Worm (Caenorhabditis elegans) whole organism, L1 larva: Measurements from ENCODE around the gene C09G5.7.

Experiments
- C16A3.4 ChIP-seq: fragments of 150-350 bp; optimal IDR thresholded peaks from 2 replicates; lab custom pipeline; 2014; ENCODE audit warnings: missing biosample characterization, missing genetic modification characterization
- F16B12.6 ChIP-seq: fragments of 150-350 bp; optimal IDR thresholded peaks from 2 replicates; lab custom pipeline; 2014; ENCODE audit warnings: missing biosample characterization, missing genetic modification characterization
- Y116A8C.19 ChIP-seq: sonication (generic microtip); optimal IDR thresholded peaks from 2 replicates; lab custom pipeline; 2016; ENCODE audit warnings: missing compliant biosample characterization, missing genetic modification characterization, borderline replicate concordance
- aha-1 ChIP-seq: fragments of 150-350 bp; optimal IDR thresholded peaks from 2 replicates; lab custom pipeline; 2014; ENCODE audit warnings: missing biosample characterization, missing genetic modification characterization
- alr-1 ChIP-seq: fragments of 200-800 bp; sonication (Bioruptor generic); optimal IDR thresholded peaks from 2 replicates; lab custom pipeline; 2018; ENCODE audit warnings: borderline replicate concordance, mild to moderate bottlenecking, missing genetic modification characterization, missing compliant biosample characterization
- blmp-1 ChIP-seq: fragments of 150-350 bp; optimal IDR thresholded peaks from 2 replicates; lab custom pipeline; 2014; ENCODE audit warnings: missing biosample characterization, missing genetic modification characterization
- ceh-8 ChIP-seq: fragments of 200-800 bp; sonication (Bioruptor generic); optimal IDR thresholded peaks from 2 replicates; lab custom pipeline; 2018; ENCODE audit warnings: mild to moderate bottlenecking, missing genetic modification characterization, moderate library complexity, missing compliant biosample characterization
- ceh-82 ChIP-seq, 3 experiments: fragments of 150-350 bp in 1 of 3; sonication (generic microtip) in 2 of 3; optimal IDR thresholded peaks; 2 replicates each; lab custom pipeline; 2014 to 2017; ENCODE audit warnings: missing biosample characterization in 3 of 3, missing genetic modification characterization in 3 of 3
- dsc-1 ChIP-seq: sonication (generic microtip); optimal IDR thresholded peaks from 2 replicates; lab custom pipeline; 2016; ENCODE audit warnings: mild to moderate bottlenecking, missing genetic modification characterization, missing compliant biosample characterization
- efl-1 ChIP-seq, 4 experiments: fragments of 150-350 bp; optimal IDR thresholded peaks in 3 of 4; peaks in 1 of 4; 1 replicate in 1 of 4; 2 replicates in 3 of 4; lab custom pipeline; 2014; ENCODE audit warnings: missing biosample characterization in 2 of 4, missing genetic modification characterization in 2 of 4, missing genetic modification reagents in 2 of 4
- efl-3 ChIP-seq: fragments of 200-800 bp; sonication (Bioruptor generic); optimal IDR thresholded peaks from 2 replicates; lab custom pipeline; 2018; ENCODE audit warnings: mild to moderate bottlenecking, missing genetic modification characterization, missing compliant biosample characterization
- egl-13 ChIP-seq: sonication (generic microtip); optimal IDR thresholded peaks from 2 replicates; lab custom pipeline; 2016; ENCODE audit warnings: missing genotype, missing genetic modification reagents, missing genetic modification characterization, missing compliant biosample characterization
- egl-27 ChIP-seq, 2 experiments: fragments of 150-350 bp in 1 of 2; sonication (generic microtip); optimal IDR thresholded peaks; 3 replicates each; lab custom pipeline; 2017 to 2018; ENCODE audit warnings: missing biosample characterization in 2 of 2, missing genetic modification characterization in 2 of 2, missing genetic modification reagents in 2 of 2
- elt-3 ChIP-seq, 6 experiments: fragments of 150-350 bp in 1 of 6; sonication (generic microtip); optimal IDR thresholded peaks; 2 replicates each; lab custom pipeline; 2017 to 2018; ENCODE audit warnings: missing biosample characterization in 6 of 6, missing genetic modification characterization in 6 of 6, inconsistent platforms in 1 of 6
- fkh-8 ChIP-seq: sonication (generic microtip); optimal IDR thresholded peaks from 2 replicates; lab custom pipeline; 2016; ENCODE audit warnings: mild to moderate bottlenecking, missing genetic modification characterization, missing compliant biosample characterization
- hlh-4 ChIP-seq: sonication (generic microtip); optimal IDR thresholded peaks from 2 replicates; lab custom pipeline; 2016; ENCODE audit warnings: mild to moderate bottlenecking, missing genetic modification characterization, missing compliant biosample characterization
- irx-1 ChIP-seq: sonication (generic microtip); optimal IDR thresholded peaks from 2 replicates; lab custom pipeline; 2016; ENCODE audit warnings: missing genetic modification characterization, missing compliant biosample characterization
- isw-1 ChIP-seq: fragments of 200-800 bp; sonication (Bioruptor generic); IDR thresholded peaks from 2 replicates; pipeline ENCODE4 v1.3.6; 2022; ENCODE audit warnings: missing genetic modification characterization, missing compliant biosample characterization
- lin-13 ChIP-seq: fragments of 150-350 bp; optimal IDR thresholded peaks from 2 replicates; lab custom pipeline; 2014; ENCODE audit warnings: missing biosample characterization, missing genetic modification reagents, missing genetic modification characterization
- lin-39 ChIP-seq: fragments of 150-350 bp; optimal IDR thresholded peaks from 2 replicates; lab custom pipeline; 2014; ENCODE audit warnings: missing biosample characterization, missing genetic modification reagents, missing genetic modification characterization
- lsy-2 ChIP-seq, 2 experiments: fragments of 150-350 bp; optimal IDR thresholded peaks; 2 replicates each; lab custom pipeline; 2014; ENCODE audit warnings: missing biosample characterization in 2 of 2, missing genetic modification characterization in 2 of 2
- mab-9 ChIP-seq: fragments of 200-800 bp; sonication (Bioruptor generic); IDR thresholded peaks from 2 replicates; pipeline ENCODE4 v1.3.6; 2022; ENCODE audit warnings: missing genetic modification reagents, missing genetic modification characterization, missing compliant biosample characterization
- mdl-1 ChIP-seq, 2 experiments: fragments of 150-350 bp; optimal IDR thresholded peaks; 2 replicates each; lab custom pipeline; 2014 to 2017; ENCODE audit warnings: missing biosample characterization in 2 of 2, missing genetic modification characterization in 2 of 2, inconsistent platforms in 1 of 2
- nhr-11 ChIP-seq: fragments of 150-350 bp; optimal IDR thresholded peaks from 2 replicates; lab custom pipeline; 2014; ENCODE audit warnings: missing biosample characterization, missing genetic modification characterization
- nhr-19 ChIP-seq: fragments of 200-800 bp; sonication (Bioruptor generic); conservative IDR thresholded peaks from 2 replicates; pipeline ENCODE4 v1.3.6; 2022; ENCODE audit warnings: missing genetic modification characterization, missing compliant biosample characterization
- nhr-20 ChIP-seq: sonication (generic microtip); optimal IDR thresholded peaks from 2 replicates; lab custom pipeline; 2016; ENCODE audit warnings: mild to moderate bottlenecking, missing genetic modification characterization, missing compliant biosample characterization
- nhr-237 ChIP-seq: fragments of 150-350 bp; optimal IDR thresholded peaks from 2 replicates; lab custom pipeline; 2014; ENCODE audit warnings: missing biosample characterization, missing genetic modification characterization
- nhr-28 ChIP-seq: fragments of 150-350 bp; optimal IDR thresholded peaks from 2 replicates; lab custom pipeline; 2014; ENCODE audit warnings: missing biosample characterization, missing genetic modification characterization
- nhr-47 ChIP-seq: sonication (generic microtip); optimal IDR thresholded peaks from 2 replicates; lab custom pipeline; 2016; ENCODE audit warnings: mild to moderate bottlenecking, missing genetic modification characterization, moderate library complexity, missing compliant biosample characterization
- nhr-71 ChIP-seq: sonication (generic microtip); optimal IDR thresholded peaks from 2 replicates; lab custom pipeline; 2016; ENCODE audit warnings: mild to moderate bottlenecking, missing genetic modification characterization, moderate library complexity, missing compliant biosample characterization
- nhr-77 ChIP-seq: fragments of 150-350 bp; optimal IDR thresholded peaks from 2 replicates; lab custom pipeline; 2014; ENCODE audit warnings: missing biosample characterization, missing genetic modification characterization
- nhr-90 ChIP-seq: sonication (generic microtip); optimal IDR thresholded peaks from 2 replicates; lab custom pipeline; 2016; ENCODE audit warnings: mild to moderate bottlenecking, missing genetic modification characterization, missing compliant biosample characterization; ENCODE audit not compliant: poor library complexity
- pax-3 ChIP-seq: fragments of 200-800 bp; sonication (Bioruptor generic); optimal IDR thresholded peaks from 2 replicates; lab custom pipeline; 2018; ENCODE audit warnings: mild to moderate bottlenecking, missing genetic modification characterization, moderate library complexity, missing compliant biosample characterization
- rnt-1 ChIP-seq: sonication (generic microtip); optimal IDR thresholded peaks from 2 replicates; lab custom pipeline; 2016; ENCODE audit warnings: mild to moderate bottlenecking, missing genetic modification characterization, moderate library complexity, missing compliant biosample characterization
- skn-1 ChIP-seq: fragments of 150-350 bp; optimal IDR thresholded peaks from 2 replicates; lab custom pipeline; 2014; ENCODE audit warnings: missing biosample characterization, missing genetic modification characterization
- snpc-4 ChIP-seq: fragments of 150-350 bp; optimal IDR thresholded peaks from 2 replicates; lab custom pipeline; 2014; ENCODE audit warnings: missing biosample characterization, missing genetic modification characterization
- snu-23 ChIP-seq: sonication (generic microtip); optimal IDR thresholded peaks from 2 replicates; lab custom pipeline; 2016; ENCODE audit warnings: missing genetic modification characterization, missing compliant biosample characterization
- sox-4 ChIP-seq: sonication (generic microtip); optimal IDR thresholded peaks from 2 replicates; lab custom pipeline; 2016; ENCODE audit warnings: missing genetic modification characterization, missing compliant biosample characterization
- sptf-1 ChIP-seq: fragments of 150-350 bp; optimal IDR thresholded peaks from 2 replicates; lab custom pipeline; 2014; ENCODE audit warnings: missing biosample characterization, missing genetic modification characterization
- sup-37 ChIP-seq: fragments of 200-800 bp; sonication (Bioruptor generic); optimal IDR thresholded peaks from 2 replicates; lab custom pipeline; 2018; ENCODE audit warnings: mild to moderate bottlenecking, missing genetic modification characterization, missing compliant biosample characterization
- swsn-7 ChIP-seq: sonication (generic microtip); optimal IDR thresholded peaks from 2 replicates; lab custom pipeline; 2016; ENCODE audit warnings: missing genetic modification characterization, missing compliant biosample characterization
- tlp-1 ChIP-seq: fragments of 150-350 bp; optimal IDR thresholded peaks from 2 replicates; lab custom pipeline; 2014; ENCODE audit warnings: missing biosample characterization, missing genetic modification characterization
- unc-30 ChIP-seq: sonication (generic microtip); optimal IDR thresholded peaks from 2 replicates; lab custom pipeline; 2017; ENCODE audit warnings: missing biosample characterization, missing genetic modification characterization
- unc-98 ChIP-seq: fragments of 200-800 bp; sonication (Bioruptor generic); IDR thresholded peaks from 2 replicates; pipeline ENCODE4 v1.3.6; 2022; ENCODE audit warnings: missing genetic modification characterization, missing compliant biosample characterization
- vab-15 ChIP-seq: sonication (generic microtip); optimal IDR thresholded peaks from 2 replicates; lab custom pipeline; 2017; ENCODE audit warnings: missing genotype, mild to moderate bottlenecking, missing genetic modification characterization, missing compliant biosample characterization
- ztf-11 ChIP-seq, 2 experiments: sonication (generic microtip); optimal IDR thresholded peaks; 2 replicates each; lab custom pipeline; 2016 to 2017; ENCODE audit warnings: missing genetic modification characterization in 2 of 2, missing biosample characterization in 1 of 2, missing compliant biosample characterization in 1 of 2
- ztf-4 ChIP-seq: fragments of 150-350 bp; optimal IDR thresholded peaks from 2 replicates; lab custom pipeline; 2014; ENCODE audit warnings: missing biosample characterization, missing genetic modification characterization

The C09G5.7 gene

DNA sequence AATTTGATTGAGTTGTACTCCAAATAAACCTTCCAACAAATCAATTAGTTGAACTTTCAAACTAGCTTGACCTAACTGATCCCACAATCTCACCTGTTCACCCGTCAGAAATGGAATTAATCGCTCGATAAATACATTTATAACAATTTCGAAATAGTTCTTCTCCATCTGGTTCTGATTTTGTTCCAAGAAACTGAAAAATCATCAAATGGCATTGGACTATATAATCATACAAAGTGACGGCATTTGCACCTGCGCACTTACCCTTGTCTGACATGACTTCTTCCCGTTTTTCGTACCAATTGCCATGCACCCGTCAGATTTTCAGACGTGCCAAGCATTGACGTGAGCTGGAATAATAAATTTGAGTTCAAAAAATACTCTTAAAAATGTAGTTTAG, 16.0 kb downstream of the C09G5.7 start:
- peak; percentile 53 for TF ChIP-seq nhr-47 (tag; lab: Kevin White, UChicago)
- TF ChIP-seq egl-13 (tag; lab: Kevin White, UChicago) = no peak
- TF ChIP-seq mab-9 = no peak
- no peak for TF ChIP-seq nhr-90 (tag; lab: Kevin White, UChicago)
- peak; percentile 3 for TF ChIP-seq swsn-7
- TF ChIP-seq nhr-71 (tag; lab: Kevin White, UChicago) = peak; percentile 63
- TF ChIP-seq fkh-8 (tag; lab: Kevin White, UChicago) = peak; percentile 83
- peak; percentile 72 for TF ChIP-seq hlh-4 (tag; lab: Kevin White, UChicago)
- TF ChIP-seq F16B12.6 (tag; lab: Kevin White, UChicago) = no peak

DNA sequence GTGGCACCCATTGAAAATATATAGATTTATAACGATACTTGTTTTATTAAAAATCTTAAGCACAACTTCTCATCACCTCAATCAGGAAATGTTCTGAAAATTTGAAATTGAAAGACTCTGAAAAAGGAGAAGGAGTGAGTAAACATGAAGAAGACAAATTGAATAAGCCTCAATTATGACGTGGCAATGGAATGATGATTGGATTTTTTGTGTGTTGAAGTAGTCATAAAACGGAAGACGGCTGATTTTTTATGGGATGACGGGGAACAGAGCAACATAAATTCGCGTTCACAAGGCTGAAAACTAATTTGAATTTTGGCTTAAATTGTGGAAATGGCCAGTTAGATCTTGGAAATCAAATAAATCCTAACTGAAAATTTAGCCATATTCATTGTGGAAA, 16.9 kb downstream of the C09G5.7 start, which contains the start of gene glb-12:
Gene glb-12 (minus strand): TSS at position 101 of the 400 bp plus-strand sequence.
- TF ChIP-seq egl-27 (tag; optimal IDR thresholded peaks at IDR 0.05; lab: Kevin White, UChicago) (no peak), mdl-1 (tag; optimal IDR thresholded peaks at IDR 0.05; lab: Kevin White, UChicago) (no peak), lin-39 (tag; lab: Kevin White, UChicago) (no peak), C16A3.4 (tag; lab: Kevin White, UChicago) (no peak), nhr-28 (no peak), nhr-77 (no peak), aha-1 (tag; lab: Kevin White, UChicago) (no peak), lsy-2 (tag; optimal IDR thresholded peaks at IDR 0.05; lab: Kevin White, UChicago) (no peak), elt-3 (tag; optimal IDR thresholded peaks at IDR 0.05; lab: Kevin White, UChicago) (no peak), nhr-20 (tag; lab: Kevin White, UChicago) (no peak), tlp-1 (tag; lab: Kevin White, UChicago) (no peak), ztf-11 (tag; optimal IDR thresholded peaks at IDR 0.05; lab: Kevin White, UChicago) (no peak), sox-4 (tag; lab: Kevin White, UChicago) (no peak), unc-30 (no peak), pax-3 (tag; lab: Kevin White, UChicago) (no peak), snpc-4 (tag; lab: Kevin White, UChicago) (no peak), nhr-47 (tag; lab: Kevin White, UChicago) (no peak), ztf-4 (tag; lab: Kevin White, UChicago) (no peak), F16B12.6 (tag; lab: Kevin White, UChicago) (no peak), alr-1 (no peak)
- TF ChIP-seq, all 84 proteins: peak for 0

DNA sequence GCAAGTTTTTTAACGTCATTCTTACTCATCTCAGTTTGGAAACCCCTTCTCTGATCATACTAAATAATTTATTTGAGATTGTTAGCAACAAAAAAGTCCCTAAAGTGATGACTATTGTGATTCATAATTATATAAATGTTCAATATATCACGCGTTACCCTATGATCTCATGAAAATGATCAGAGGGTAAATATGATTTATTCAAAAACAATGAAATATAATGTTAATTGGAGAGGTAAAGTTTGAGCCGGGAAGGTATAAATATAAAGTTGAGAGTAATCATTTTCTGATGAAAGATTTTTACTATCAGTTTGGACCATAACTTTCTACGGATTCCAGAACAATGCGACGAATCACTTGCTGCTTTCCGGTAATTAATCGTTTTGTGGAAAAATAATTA, 22.4 kb downstream of the C09G5.7 start, which contains the start of gene C52A11.3:
Gene C52A11.3 (plus strand): TSS at position 301 of the 400 bp plus-strand sequence.
- TF ChIP-seq sup-37 (GFP tag; lab: Kevin White, UChicago) (no peak), rnt-1 (tag; lab: Kevin White, UChicago) (no peak), efl-3 (GFP tag; lab: Kevin White, UChicago) (no peak), snu-23 (GFP tag; lab: Kevin White, UChicago) (no peak), nhr-11 (tag; lab: Kevin White, UChicago) (no peak), ceh-8 (GFP tag; lab: Kevin White, UChicago) (peak; percentile 68)

DNA sequence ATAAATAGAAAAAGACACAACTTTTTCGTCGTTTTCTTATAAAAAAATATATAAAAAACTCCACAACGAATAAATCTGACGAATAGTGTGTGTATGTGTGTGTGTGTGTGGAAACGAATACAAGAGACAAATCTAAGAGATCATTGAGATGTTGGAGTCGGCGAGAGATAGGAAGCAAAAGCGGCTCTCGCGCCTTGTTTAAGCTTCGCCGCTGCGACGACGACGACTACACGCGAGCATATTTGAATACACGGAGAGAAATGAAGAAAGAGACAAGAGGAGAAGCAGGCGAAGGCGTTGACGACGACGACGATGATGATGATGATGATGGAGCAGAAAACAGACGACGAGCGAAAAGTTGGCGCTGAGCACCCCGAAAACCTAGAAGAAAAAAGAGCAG, 30.1 kb downstream of the C09G5.7 start:
- TF ChIP-seq irx-1 (tag; lab: Kevin White, UChicago) = no peak
- no peak for TF ChIP-seq F16B12.6 (tag; lab: Kevin White, UChicago)
- TF ChIP-seq sox-4 (tag; lab: Kevin White, UChicago) = no peak
- peak; percentile 4 to 49 (median 8) for TF ChIP-seq ceh-82 (tag; optimal IDR thresholded peaks at IDR 0.05; lab: Kevin White, UChicago)
- TF ChIP-seq isw-1 (GFP tag; lab: Robert Waterston, UW) = no peak; the same call in 1 of the 2 replicates
- TF ChIP-seq mdl-1 (tag; optimal IDR thresholded peaks at IDR 0.05; lab: Kevin White, UChicago) = no peak
- TF ChIP-seq blmp-1 (tag; lab: Kevin White, UChicago) = no peak
- TF ChIP-seq nhr-237 (tag; lab: Kevin White, UChicago) = no peak
- TF ChIP-seq egl-27 (tag; optimal IDR thresholded peaks at IDR 0.05; lab: Kevin White, UChicago) = no peak
- TF ChIP-seq efl-1 (optimal IDR thresholded peaks at IDR 0.05; lab: Kevin White, UChicago) = peak; percentile 20 to 48
- peak in 1 of 2 experiments; percentile 11 for TF ChIP-seq efl-1 (GFP tag; optimal IDR thresholded peaks at IDR 0.05 in 1 of 2; lab: Kevin White, UChicago)
- TF ChIP-seq nhr-19 (GFP tag; lab: Robert Waterston, UW) = no peak
- TF ChIP-seq skn-1 (tag; lab: Kevin White, UChicago) = no peak
- TF ChIP-seq mab-9 = no peak
- no peak for TF ChIP-seq Y116A8C.19
- TF ChIP-seq dsc-1 (tag; lab: Kevin White, UChicago) = peak; percentile 34
- no peak for TF ChIP-seq unc-30
- TF ChIP-seq rnt-1 (tag; lab: Kevin White, UChicago) = no peak
- TF ChIP-seq unc-98 (GFP tag; lab: Robert Waterston, UW) = no peak
- no peak for TF ChIP-seq sptf-1
- no peak for TF ChIP-seq lin-13
- TF ChIP-seq vab-15 (tag; lab: Kevin White, UChicago) = no peak
